Fruit fly (Drosophila melanogaster): ENCODE data around the gene CG11841.

Gene CG11841

dm6 chr3R:29040526-29041195 lies 10.2 kb upstream of the CG11841 start:
- TF ChIP-seq cic (GFP tag; optimal IDR thresholded peaks at IDR 0.05), result no peak
- peak; percentile 69 for TF ChIP-seq CG33017 (tag; optimal IDR thresholded peaks at IDR 0.05)
- peak; percentile 10 for TF ChIP-seq ovo (GFP tag; optimal IDR thresholded peaks at IDR 0.05)
- no peak for TF ChIP-seq Hr96 (GFP tag; optimal IDR thresholded peaks at IDR 0.05)
- TF ChIP-seq bab1 (GFP tag; optimal IDR thresholded peaks at IDR 0.05), result no peak
- no peak for TF ChIP-seq Crg-1 (GFP tag; optimal IDR thresholded peaks at IDR 0.05)
- no peak for TF ChIP-seq pad (GFP tag; optimal IDR thresholded peaks at IDR 0.05)
- no peak for TF ChIP-seq Clk (GFP tag; optimal IDR thresholded peaks at IDR 0.05)
- TF ChIP-seq CG12768 (GFP tag; optimal IDR thresholded peaks at IDR 0.05), result peak; percentile 1
- TF ChIP-seq kay (GFP tag; ENCODE audit: borderline replicate concordance), result peak; percentile 53
- TF ChIP-seq Mnt (GFP tag; optimal IDR thresholded peaks at IDR 0.05), result no peak
- peak; percentile 66 for TF ChIP-seq CG14711 (tag; optimal IDR thresholded peaks at IDR 0.05)
- TF ChIP-seq cnc (optimal IDR thresholded peaks at IDR 0.05), result no peak
- peak; percentile 56 for TF ChIP-seq CG7101 (tag; optimal IDR thresholded peaks at IDR 0.05)
- no peak for TF ChIP-seq toe (GFP tag; optimal IDR thresholded peaks at IDR 0.05)
- TF ChIP-seq tj (GFP tag; optimal IDR thresholded peaks at IDR 0.05), result no peak
- no peak for TF ChIP-seq CG5204 (GFP tag; optimal IDR thresholded peaks at IDR 0.05)
- no peak for TF ChIP-seq CG1620 (GFP tag; optimal IDR thresholded peaks at IDR 0.05)
- TF ChIP-seq CG7045 (GFP tag; optimal IDR thresholded peaks at IDR 0.05), result peak; percentile 66
- peak; percentile 35 for TF ChIP-seq CG11617 (GFP tag; optimal IDR thresholded peaks at IDR 0.05)

- peak; percentile 91 for TF ChIP-seq kay (GFP tag; ENCODE audit: borderline replicate concordance)
- TF ChIP-seq Mnt (GFP tag; optimal IDR thresholded peaks at IDR 0.05), result peak; percentile 95
- TF ChIP-seq Hr96 (GFP tag; optimal IDR thresholded peaks at IDR 0.05), result no peak
These were observed 1.7 kb upstream of the CG11841 start, which contains the start of gene CG11837 for dm6 chr3R:29049055-29049722. Gene CG11837, plus strand, starts transcription at chr3R:29049493.

DNA sequence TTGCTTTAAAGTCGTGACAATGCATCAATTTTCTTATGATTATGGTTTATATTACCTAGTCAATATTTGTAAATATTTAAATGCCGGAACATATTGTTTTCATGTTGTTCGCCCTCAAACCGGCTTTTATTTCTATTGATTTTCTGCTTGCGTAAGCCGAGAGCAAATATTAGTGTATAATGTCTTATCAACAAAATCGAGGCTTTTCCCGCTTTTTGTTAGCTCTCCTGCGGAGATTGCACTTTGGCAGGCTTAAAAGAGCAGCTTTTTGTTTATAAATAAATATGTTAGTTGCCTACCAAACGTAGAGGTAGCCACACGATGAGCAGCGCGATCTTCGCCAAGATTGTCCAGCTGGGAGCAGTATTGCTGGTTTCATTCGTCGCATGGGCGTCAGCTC lies 1.5 kb downstream of the CG11841 start, which contains the start of gene CG11842:
Gene CG11842 (plus strand): TSS at position 301 of the 400 bp plus-strand sequence.
- TF ChIP-seq CG11617 (GFP tag; optimal IDR thresholded peaks at IDR 0.05) (no peak), Crg-1 (GFP tag; optimal IDR thresholded peaks at IDR 0.05) (no peak), CG5204 (GFP tag; optimal IDR thresholded peaks at IDR 0.05) (no peak), CG7101 (tag; optimal IDR thresholded peaks at IDR 0.05) (no peak), Hr96 (GFP tag; optimal IDR thresholded peaks at IDR 0.05) (no peak), toe (GFP tag; optimal IDR thresholded peaks at IDR 0.05) (no peak), CG7045 (GFP tag; optimal IDR thresholded peaks at IDR 0.05) (no peak), bab1 (GFP tag; optimal IDR thresholded peaks at IDR 0.05) (no peak), cic (GFP tag; optimal IDR thresholded peaks at IDR 0.05) (no peak), cnc (optimal IDR thresholded peaks at IDR 0.05) (no peak), tj (GFP tag; optimal IDR thresholded peaks at IDR 0.05) (no peak), Mnt (GFP tag; optimal IDR thresholded peaks at IDR 0.05) (no peak), CG1620 (GFP tag; optimal IDR thresholded peaks at IDR 0.05) (no peak), pad (GFP tag; optimal IDR thresholded peaks at IDR 0.05) (no peak), CG33017 (tag; optimal IDR thresholded peaks at IDR 0.05) (no peak), kay (GFP tag; ENCODE audit: borderline replicate concordance) (no peak), CG12768 (GFP tag; optimal IDR thresholded peaks at IDR 0.05) (no peak), Clk (GFP tag; optimal IDR thresholded peaks at IDR 0.05) (no peak), CG14711 (tag; optimal IDR thresholded peaks at IDR 0.05) (no peak)

DNA sequence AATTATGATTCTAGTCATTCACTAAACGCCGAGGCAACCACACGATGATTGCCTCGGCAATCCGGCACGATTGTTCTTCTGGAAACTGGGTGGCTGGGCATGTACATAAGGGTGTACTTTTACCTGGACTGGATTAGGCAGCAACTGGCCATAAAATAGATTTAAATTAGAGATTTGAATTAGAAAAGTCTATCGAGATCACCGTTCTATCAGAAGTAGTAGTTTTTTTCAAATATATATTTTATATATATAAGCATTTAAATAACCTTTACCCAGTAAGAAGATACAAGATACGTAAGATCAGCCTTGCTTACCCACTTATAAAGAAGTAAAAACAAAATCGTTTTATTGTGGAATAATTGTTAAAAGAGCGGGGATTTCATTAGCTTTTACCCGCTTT lies 3.2 kb downstream of the CG11841 start, which contains the start of gene CG11843:
Gene CG11843 (plus strand): TSS at position 301 of the 400 bp plus-strand sequence.
- TF ChIP-seq CG1620 (GFP tag; optimal IDR thresholded peaks at IDR 0.05), result no peak
- no peak for TF ChIP-seq Mnt (GFP tag; optimal IDR thresholded peaks at IDR 0.05)
- TF ChIP-seq bab1 (GFP tag; optimal IDR thresholded peaks at IDR 0.05), result no peak
- TF ChIP-seq toe (GFP tag; optimal IDR thresholded peaks at IDR 0.05), result no peak
- TF ChIP-seq cic (GFP tag; optimal IDR thresholded peaks at IDR 0.05), result no peak
- TF ChIP-seq Clk (GFP tag; optimal IDR thresholded peaks at IDR 0.05), result no peak

dm6 chr3R:29055710-29056109 lies 4.9 kb downstream of the CG11841 start, which contains the start of gene Sirt7:
Gene Sirt7, plus strand, starts transcription at chr3R:29055927.
- TF ChIP-seq CG33017 (tag; optimal IDR thresholded peaks at IDR 0.05) (peak; percentile 13), CG12768 (GFP tag; optimal IDR thresholded peaks at IDR 0.05) (no peak), bab1 (GFP tag; optimal IDR thresholded peaks at IDR 0.05) (no peak), CG7101 (tag; optimal IDR thresholded peaks at IDR 0.05) (no peak), CG11617 (GFP tag; optimal IDR thresholded peaks at IDR 0.05) (peak; percentile 11), kay (GFP tag; ENCODE audit: borderline replicate concordance) (no peak), CG5204 (GFP tag; optimal IDR thresholded peaks at IDR 0.05) (no peak), Crg-1 (GFP tag; optimal IDR thresholded peaks at IDR 0.05) (no peak), toe (GFP tag; optimal IDR thresholded peaks at IDR 0.05) (no peak), CG1620 (GFP tag; optimal IDR thresholded peaks at IDR 0.05) (no peak), CG14711 (tag; optimal IDR thresholded peaks at IDR 0.05) (no peak), cnc (optimal IDR thresholded peaks at IDR 0.05) (no peak), cic (GFP tag; optimal IDR thresholded peaks at IDR 0.05) (no peak), Hr96 (GFP tag; optimal IDR thresholded peaks at IDR 0.05) (no peak), CG7045 (GFP tag; optimal IDR thresholded peaks at IDR 0.05) (no peak), tj (GFP tag; optimal IDR thresholded peaks at IDR 0.05) (no peak), Mnt (GFP tag; optimal IDR thresholded peaks at IDR 0.05) (peak; percentile 5), ovo (GFP tag; optimal IDR thresholded peaks at IDR 0.05) (no peak), Clk (GFP tag; optimal IDR thresholded peaks at IDR 0.05) (no peak), pad (GFP tag; optimal IDR thresholded peaks at IDR 0.05) (no peak)

dm6 chr3R:29059385-29059784 lies 8.5 kb downstream of the CG11841 start:
- no peak for TF ChIP-seq Clk (GFP tag; optimal IDR thresholded peaks at IDR 0.05)
- peak; percentile 11 for TF ChIP-seq Mnt (GFP tag; optimal IDR thresholded peaks at IDR 0.05)
